Worm (Caenorhabditis elegans): ENCODE results near the gene dpy-26.

- TF ChIP-seq T22C8.4 (GFP tag; IDR thresholded peaks at IDR 0.05): no peak
- TF ChIP-seq cog-1 (tag; optimal IDR thresholded peaks at IDR 0.05): no peak
- TF ChIP-seq ztf-29 (GFP tag; IDR thresholded peaks at IDR 0.05): no peak
- no peak for TF ChIP-seq ztf-23 (GFP tag; IDR thresholded peaks at IDR 0.05)
Measured at ce11 chrIV:12464822-12465221, 13.7 kb upstream of the dpy-26 start.
